Worm (Caenorhabditis elegans): ENCODE measurements around the gene pipp-4P.
A peak's percentile ranks its signal among the peaks of the same experiment; 100 is the strongest.

The pipp-4P gene

ce11 chrIII:2818980-2819379 is at the start of gene pipp-4P:
Gene pipp-4P, plus strand, starts transcription at chrIII:2819280.
- TF ChIP-seq let-607 (tag; optimal IDR thresholded peaks at IDR 0.05) (no peak), athp-1 (tag; optimal IDR thresholded peaks at IDR 0.05) (no peak), B0336.3 (GFP tag; IDR thresholded peaks at IDR 0.05) (no peak), B0035.1 (tag; optimal IDR thresholded peaks at IDR 0.05) (no peak), unc-130 (GFP tag; optimal IDR thresholded peaks at IDR 0.05) (no peak), nhr-80 (tag; optimal IDR thresholded peaks at IDR 0.05) (no peak), ceh-91 (GFP tag; IDR thresholded peaks at IDR 0.05) (no peak), ztf-28 (GFP tag; IDR thresholded peaks at IDR 0.05) (no peak), nhr-90 (tag; optimal IDR thresholded peaks at IDR 0.05) (no peak), F23B12.7 (tag; optimal IDR thresholded peaks at IDR 0.05; ENCODE audit: insufficient read depth) (no peak), lin-35 (GFP tag; optimal IDR thresholded peaks at IDR 0.05) (no peak), cebp-1 (GFP tag; IDR thresholded peaks at IDR 0.05) (no peak), cebp-1 (tag; optimal IDR thresholded peaks at IDR 0.05) (no peak)

DNA sequence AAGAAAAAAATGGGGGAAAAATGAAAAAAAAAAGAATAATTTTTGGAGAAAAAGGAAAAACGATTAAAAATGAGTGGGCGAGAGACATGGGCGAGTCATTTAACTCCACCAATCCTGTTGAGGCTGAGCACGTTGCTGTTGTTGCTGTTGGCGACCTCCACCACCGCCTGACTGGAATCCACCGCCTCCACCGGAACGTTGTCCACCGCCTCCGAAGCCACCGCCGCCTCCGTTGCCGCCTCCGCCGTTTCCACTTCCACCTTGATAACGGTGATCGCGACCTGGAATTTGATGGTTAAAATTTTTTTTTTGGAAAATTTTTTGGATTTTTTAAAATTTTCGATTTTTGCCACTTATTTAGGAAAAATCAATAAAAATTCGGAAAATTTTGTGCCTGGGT is 48.3 kb upstream of the pipp-4P start:
- TF ChIP-seq hlh-12 (tag; optimal IDR thresholded peaks at IDR 0.05) (no peak), madf-8 (GFP tag; conservative IDR thresholded peaks at IDR 0.05) (no peak), B0019.2 (GFP tag; conservative IDR thresholded peaks at IDR 0.05) (no peak), zim-3 (tag; optimal IDR thresholded peaks at IDR 0.05) (no peak), cebp-1 (GFP tag; IDR thresholded peaks at IDR 0.05) (no peak), cebp-1 (tag; optimal IDR thresholded peaks at IDR 0.05) (no peak), egrh-3 (GFP tag; IDR thresholded peaks at IDR 0.05) (peak; percentile 55; the same call in 1 of the 2 replicates), attf-3 (GFP tag; conservative IDR thresholded peaks at IDR 0.05) (no peak), zfh-2 (GFP tag; conservative IDR thresholded peaks at IDR 0.05) (peak; percentile 78)

- TF ChIP-seq mcd-1 (GFP tag; IDR thresholded peaks at IDR 0.05) = 0 out of 2 replicates have a peak, but pooled peaks have one; percentile 24
- TF ChIP-seq zfh-2 (GFP tag; conservative IDR thresholded peaks at IDR 0.05) = peak; percentile 73
- peak; percentile 65; the same call in 1 of the 2 replicates for TF ChIP-seq egrh-3 (GFP tag; IDR thresholded peaks at IDR 0.05)
- TF ChIP-seq snpc-3.4 (tag; optimal IDR thresholded peaks at IDR 0.05) = no peak
- no peak for TF ChIP-seq nhr-90 (tag; optimal IDR thresholded peaks at IDR 0.05)
These were observed 40.4 kb upstream of the pipp-4P start, which contains the start of gene laf-1 for ce11 chrIII:2778655-2779054. Gene laf-1, minus strand, starts transcription at chrIII:2779053.

DNA sequence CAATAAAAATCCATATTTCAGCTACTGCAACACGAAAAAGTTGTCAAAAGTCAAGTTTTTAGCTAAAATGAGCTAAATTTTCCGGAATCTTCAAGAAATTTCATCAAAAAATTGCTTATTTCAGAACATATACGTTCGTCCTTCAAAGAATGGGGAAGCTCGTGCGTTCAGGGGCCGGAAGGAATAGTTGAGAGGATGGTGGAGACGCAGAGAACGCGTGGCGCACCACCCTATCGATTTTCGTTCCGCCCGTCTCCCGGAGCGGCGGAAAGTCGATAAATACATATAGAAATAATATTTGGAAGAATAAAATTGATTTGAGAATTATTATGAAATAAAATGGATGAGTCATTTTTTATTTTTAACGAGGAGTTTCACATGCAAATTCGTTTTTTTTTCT is 38.8 kb upstream of the pipp-4P start:
- TF ChIP-seq rpc-1 (optimal IDR thresholded peaks at IDR 0.05) = no peak
- TF ChIP-seq rpc-1 (tag; optimal IDR thresholded peaks at IDR 0.05) = no peak
- no peak for TF ChIP-seq let-526 (GFP tag; IDR thresholded peaks at IDR 0.05)
- no peak for TF ChIP-seq ceh-100 (GFP tag; IDR thresholded peaks at IDR 0.05)
- no peak for TF ChIP-seq T07F8.4 (tag; optimal IDR thresholded peaks at IDR 0.05)
- TF ChIP-seq ztf-28 (GFP tag; IDR thresholded peaks at IDR 0.05) = no peak
- 0 out of 2 replicates have a peak, but pooled peaks have one; percentile 12 for TF ChIP-seq hmg-1.2 (GFP tag; IDR thresholded peaks at IDR 0.05)

DNA sequence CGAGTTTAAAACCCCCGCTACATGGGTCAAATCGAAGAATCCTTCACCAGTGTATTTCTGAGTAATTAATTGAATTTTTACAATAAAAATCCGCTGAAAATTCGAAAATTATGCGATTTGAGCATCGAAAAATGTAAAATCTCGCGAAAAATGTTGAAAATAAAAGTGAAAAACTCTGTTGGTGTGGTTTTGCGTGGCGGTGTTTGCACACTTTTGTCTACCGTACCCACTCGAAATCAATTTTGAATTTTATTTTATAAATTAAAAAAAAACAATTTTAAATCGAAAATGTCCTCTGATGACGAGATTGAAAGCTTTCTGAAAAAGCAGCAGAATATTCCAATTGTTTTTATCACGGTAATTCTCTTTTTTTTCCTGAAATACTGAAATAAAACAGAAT is 38.3 kb upstream of the pipp-4P start, which contains the start of gene Y71H2AM.6:
Y71H2AM.6 (plus strand) TSS at position 264 of the 400 bp plus-strand sequence.
- TF ChIP-seq somi-1 (GFP tag; optimal IDR thresholded peaks at IDR 0.05) = no peak
- no peak for TF ChIP-seq let-526 (GFP tag; IDR thresholded peaks at IDR 0.05)
- TF ChIP-seq F39B2.1 (GFP tag; IDR thresholded peaks at IDR 0.05) = no peak
- TF ChIP-seq C06A6.2 (GFP tag; conservative IDR thresholded peaks at IDR 0.05) = no peak
- TF ChIP-seq rcor-1 (GFP tag; IDR thresholded peaks at IDR 0.05) = no peak
- no peak for TF ChIP-seq hlh-26 (GFP tag; conservative IDR thresholded peaks at IDR 0.05)
- TF ChIP-seq B0035.1 (tag; optimal IDR thresholded peaks at IDR 0.05) = no peak
- no peak for TF ChIP-seq B0336.3 (GFP tag; IDR thresholded peaks at IDR 0.05)
- no peak for TF ChIP-seq lin-26 (GFP tag; IDR thresholded peaks at IDR 0.05)
- no peak for TF ChIP-seq rec-8 (tag; optimal IDR thresholded peaks at IDR 0.05)
- TF ChIP-seq bed-2 (GFP tag; IDR thresholded peaks at IDR 0.05) = no peak
- no peak for TF ChIP-seq madf-3 (GFP tag; IDR thresholded peaks at IDR 0.05)
- no peak for TF ChIP-seq ekl-4 (GFP tag; IDR thresholded peaks at IDR 0.05)
- TF ChIP-seq mes-4 (tag; optimal IDR thresholded peaks at IDR 0.05) = no peak
- TF ChIP-seq attf-5 (GFP tag; optimal IDR thresholded peaks at IDR 0.05) = peak; percentile 31
- TF ChIP-seq mxl-1 (tag; optimal IDR thresholded peaks at IDR 0.05) = no peak
- TF ChIP-seq lir-1 (GFP tag; conservative IDR thresholded peaks at IDR 0.05) = no peak
- TF ChIP-seq egl-18 (GFP tag; IDR thresholded peaks at IDR 0.05) = no peak
- TF ChIP-seq lin-35 (GFP tag; optimal IDR thresholded peaks at IDR 0.05) = peak in 1 of 3 experiments; percentile 3

All from whole organism, young adult.